Worm (Caenorhabditis elegans): Measurements from ENCODE around the gene fln-1.

ce11 chrIV:408892-409291 lies 33.1 kb upstream of the fln-1 start:
- TF ChIP-seq nhr-237 (tag; optimal IDR thresholded peaks at IDR 0.05) (no peak), unc-62 (GFP tag; optimal IDR thresholded peaks at IDR 0.05) (no peak), pha-4 (tag; optimal IDR thresholded peaks at IDR 0.05) (no peak), elt-1 (tag; optimal IDR thresholded peaks at IDR 0.05; ENCODE audit: borderline replicate concordance, insufficient read depth) (no peak), lsy-2 (tag; optimal IDR thresholded peaks at IDR 0.05) (no peak), snpc-4 (tag; optimal IDR thresholded peaks at IDR 0.05) (no peak), nhr-12 (tag; optimal IDR thresholded peaks at IDR 0.05) (no peak), blmp-1 (tag; optimal IDR thresholded peaks at IDR 0.05) (no peak), tbx-8 (GFP tag; optimal IDR thresholded peaks at IDR 0.05) (no peak), elt-3 (tag; optimal IDR thresholded peaks at IDR 0.05) (no peak), unc-39 (tag; optimal IDR thresholded peaks at IDR 0.05) (no peak), drap-1 (GFP tag; optimal IDR thresholded peaks at IDR 0.05) (no peak), nhr-76 (tag; optimal IDR thresholded peaks at IDR 0.05) (no peak)
